Fruit fly (Drosophila melanogaster): ENCODE data around the gene Dnaaf6.
A peak's percentile ranks its signal among the peaks of the same experiment; 100 is the strongest.

Dnaaf6 gene

DNA sequence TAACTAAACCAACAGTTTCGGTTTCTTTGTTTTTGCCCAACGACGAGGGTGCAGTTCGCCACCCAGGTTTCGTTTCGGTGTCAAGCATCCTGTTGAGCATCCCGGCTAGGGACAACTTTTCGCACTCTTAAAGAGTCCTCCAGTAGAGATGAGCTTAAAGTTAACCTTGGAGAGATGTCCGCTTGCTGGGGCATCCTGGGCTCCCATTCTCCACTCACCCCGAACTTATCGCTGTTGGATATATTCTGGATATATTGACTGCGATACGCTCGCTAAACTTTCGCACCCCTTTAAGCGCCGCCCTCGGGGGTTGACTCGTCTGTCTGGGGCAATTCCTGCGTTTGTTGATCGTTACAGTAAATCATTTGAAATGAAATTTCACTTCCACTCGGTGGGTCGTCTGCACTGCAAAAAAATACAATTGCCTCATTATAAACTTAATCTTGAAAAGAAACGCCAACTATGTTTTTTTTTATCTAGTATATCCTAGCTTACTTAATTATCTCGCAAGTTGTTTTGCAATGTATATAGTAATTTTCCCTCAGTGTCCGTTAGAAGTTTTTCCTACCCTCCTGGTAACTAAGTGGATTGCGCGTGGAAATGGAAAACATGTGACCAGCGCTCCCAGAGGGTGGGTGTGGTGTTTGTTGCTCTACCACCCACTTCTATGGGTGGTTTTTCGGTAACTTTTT lies 22.9 kb upstream of the Dnaaf6 start (continued):
- TF ChIP-seq Ets65A (GFP tag) (peak; percentile 95), zen (tag; optimal IDR thresholded peaks at IDR 0.05) (peak; percentile 14), sisA (GFP tag; IDR thresholded peaks at IDR 0.05) (peak; percentile 86), CG13894 (tag; optimal IDR thresholded peaks at IDR 0.05) (peak; percentile 82), ERR (GFP tag; optimal IDR thresholded peaks at IDR 0.05) (peak; percentile 58), H15 (GFP tag; IDR thresholded peaks at IDR 0.05) (peak; percentile 81), Rfx (GFP tag; IDR thresholded peaks at IDR 0.05) (peak; percentile 85), CG30431 (GFP tag; optimal IDR thresholded peaks at IDR 0.05) (peak; percentile 58), CG12744 (GFP tag; optimal IDR thresholded peaks at IDR 0.05) (peak; percentile 69), chn (GFP tag; optimal IDR thresholded peaks at IDR 0.05) (peak; percentile 70), kah (GFP tag; optimal IDR thresholded peaks at IDR 0.05) (no peak), CTCF (GFP tag; optimal IDR thresholded peaks at IDR 0.05) (peak; percentile 22), CG16863 (GFP tag; optimal IDR thresholded peaks at IDR 0.05) (peak; percentile 80), CG13775 (GFP tag; optimal IDR thresholded peaks at IDR 0.05) (peak; percentile 61), CG7786 (GFP tag; optimal IDR thresholded peaks at IDR 0.05) (peak; percentile 79), ham (GFP tag; IDR thresholded peaks at IDR 0.05) (no peak), gfzf (GFP tag; optimal IDR thresholded peaks at IDR 0.05) (no peak), klu (GFP tag; IDR thresholded peaks at IDR 0.05) (peak; percentile 59), Ada2b (GFP tag; IDR thresholded peaks at IDR 0.05) (peak; percentile 64), lilli (GFP tag; optimal IDR thresholded peaks at IDR 0.05) (peak; percentile 80), CG8359 (GFP tag; optimal IDR thresholded peaks at IDR 0.05; ENCODE audit: borderline replicate concordance) (no peak), CG1792 (GFP tag; optimal IDR thresholded peaks at IDR 0.05) (peak; percentile 78), schlank (tag; optimal IDR thresholded peaks at IDR 0.05) (peak; percentile 37), CG8290 (GFP tag; optimal IDR thresholded peaks at IDR 0.05) (peak; percentile 35), CG8290 (tag; optimal IDR thresholded peaks at IDR 0.05) (peak in 1 of 2 experiments; percentile 46), CG9727 (GFP tag; optimal IDR thresholded peaks at IDR 0.05) (peak; percentile 69), mld (GFP tag; IDR thresholded peaks at IDR 0.05; ENCODE audit: partially characterized antibody) (no peak), Atf6 (GFP tag; IDR thresholded peaks at IDR 0.05) (peak; percentile 87), lbe (GFP tag; optimal IDR thresholded peaks at IDR 0.05) (no peak), chif (GFP tag; optimal IDR thresholded peaks at IDR 0.05) (peak; percentile 71 to 79), Stat92E (GFP tag; optimal IDR thresholded peaks at IDR 0.05) (no peak), pan (optimal IDR thresholded peaks at IDR 0.05) (no peak), pan (GFP tag; optimal IDR thresholded peaks at IDR 0.05 in 1 of 2, IDR thresholded peaks at IDR 0.05 in 1 of 2) (peak in 1 of 2 experiments; percentile 85), CG1832 (GFP tag; optimal IDR thresholded peaks at IDR 0.05) (no peak), CG12769 (tag; optimal IDR thresholded peaks at IDR 0.05) (peak; percentile 78), Med (GFP tag) (peak; percentile 94), bsh (GFP tag; optimal IDR thresholded peaks at IDR 0.05) (peak in 1 of 2 experiments; percentile 88), crc (GFP tag; optimal IDR thresholded peaks at IDR 0.05) (peak; percentile 64), Tbp (GFP tag; optimal IDR thresholded peaks at IDR 0.05) (no peak), ab (GFP tag; optimal IDR thresholded peaks at IDR 0.05) (no peak), Hmr (GFP tag; optimal IDR thresholded peaks at IDR 0.05) (peak; percentile 88), trem (tag; optimal IDR thresholded peaks at IDR 0.05) (peak; percentile 29), YL-1 (GFP tag; optimal IDR thresholded peaks at IDR 0.05) (peak; percentile 16), CG4617 (GFP tag; optimal IDR thresholded peaks at IDR 0.05; ENCODE audit: borderline replicate concordance) (no peak), exex (tag; optimal IDR thresholded peaks at IDR 0.05) (peak; percentile 57), ATbp (GFP tag; optimal IDR thresholded peaks at IDR 0.05) (peak; percentile 86), CG14667 (GFP tag; IDR thresholded peaks at IDR 0.05) (peak; percentile 63), Side (GFP tag; optimal IDR thresholded peaks at IDR 0.05) (peak; percentile 78), CG6654 (GFP tag; optimal IDR thresholded peaks at IDR 0.05) (no peak), CG12155 (GFP tag; optimal IDR thresholded peaks at IDR 0.05) (peak; percentile 51), CG12299 (tag; optimal IDR thresholded peaks at IDR 0.05) (peak; percentile 81)
